Worm (Caenorhabditis elegans) whole organism, midembryonic: ENCODE results near the gene cyp-34A8.

ENCODE experiments used
- T22C8.4 ChIP-seq: fragments of 200-800 bp; sonication (Bioruptor generic); IDR thresholded peaks from 2 replicates; pipeline ENCODE4 v1.3.6; 2022; ENCODE audit warnings: missing genetic modification characterization, missing compliant biosample characterization
- cog-1 ChIP-seq: sonication (generic microtip); optimal IDR thresholded peaks from 2 replicates; lab custom pipeline; 2016; ENCODE audit warnings: missing genetic modification characterization, missing compliant biosample characterization
- flt-1 ChIP-seq: fragments of 200-800 bp; sonication (Bioruptor generic); IDR thresholded peaks from 2 replicates; pipeline ENCODE4 v1.3.6; 2022; ENCODE audit warnings: missing genetic modification characterization, missing compliant biosample characterization
- klf-2 ChIP-seq: fragments of 200-800 bp; sonication (Bioruptor generic); conservative IDR thresholded peaks from 2 replicates; pipeline ENCODE4 v1.3.6; 2022; ENCODE audit warnings: missing genetic modification reagents, missing genetic modification characterization, missing compliant biosample characterization
- med-1 ChIP-seq: sonication (generic microtip); optimal IDR thresholded peaks from 2 replicates; lab custom pipeline; 2017; ENCODE audit warnings: missing genetic modification characterization, mild to moderate bottlenecking, missing compliant biosample characterization, antibody characterized with exemption, missing genetic modification reagents; ENCODE audit not compliant: insufficient read depth
- ref-1 ChIP-seq: fragments of 200-800 bp; sonication (Bioruptor generic); conservative IDR thresholded peaks from 2 replicates; pipeline ENCODE4 v1.3.6; 2022; ENCODE audit warnings: missing genetic modification reagents, missing genetic modification characterization, missing compliant biosample characterization
- tab-1 ChIP-seq: fragments of 200-800 bp; sonication (Bioruptor generic); IDR thresholded peaks from 2 replicates; pipeline ENCODE4 v1.3.6; 2022; ENCODE audit warnings: missing genetic modification characterization, missing compliant biosample characterization
- ztf-23 ChIP-seq: fragments of 200-800 bp; sonication (Bioruptor generic); IDR thresholded peaks from 2 replicates; pipeline ENCODE4 v1.3.6; 2022; ENCODE audit warnings: missing genetic modification reagents, missing genetic modification characterization, missing compliant biosample characterization
- ztf-29 ChIP-seq: fragments of 200-800 bp; sonication (Bioruptor generic); IDR thresholded peaks from 2 replicates; pipeline ENCODE4 v1.3.6; 2022; ENCODE audit warnings: missing genetic modification reagents, missing genetic modification characterization, missing compliant biosample characterization

The cyp-34A8 gene

DNA sequence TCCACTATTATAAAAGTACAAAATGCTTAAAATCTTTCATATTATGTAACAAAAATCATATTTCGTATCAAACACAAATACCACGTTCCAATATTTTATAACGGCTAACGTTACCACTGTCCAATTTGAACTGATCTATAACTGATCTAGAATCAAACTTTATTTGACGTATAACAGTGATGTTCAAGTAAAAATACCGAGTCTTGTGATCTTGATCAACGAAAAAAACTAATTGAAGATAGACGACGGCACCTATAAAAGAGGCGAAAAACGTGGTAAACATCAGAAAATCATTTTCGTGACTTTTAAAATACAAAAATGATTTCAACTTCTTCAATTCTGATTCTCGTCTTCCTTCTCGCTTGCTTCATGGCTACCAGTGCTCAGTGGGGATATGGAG, 20.0 kb upstream of the cyp-34A8 start, which contains the start of gene nlp-28:
nlp-28 (plus strand) TSS at position 285 of the 400 bp plus-strand sequence.
- no peak for TF ChIP-seq tab-1 (GFP tag; lab: Robert Waterston, UW)
- TF ChIP-seq flt-1 (GFP tag; lab: Robert Waterston, UW): no peak
- no peak for TF ChIP-seq ztf-29 (GFP tag; lab: Robert Waterston, UW)
- no peak for TF ChIP-seq ref-1 (GFP tag; lab: Robert Waterston, UW)
- TF ChIP-seq klf-2 (GFP tag; lab: Robert Waterston, UW): no peak
- TF ChIP-seq med-1 (GFP tag; lab: Kevin White, UChicago): no peak
- no peak for TF ChIP-seq ztf-23 (GFP tag; lab: Robert Waterston, UW)
- no peak for TF ChIP-seq T22C8.4 (GFP tag; lab: Robert Waterston, UW)
- no peak for TF ChIP-seq cog-1 (tag; lab: Kevin White, UChicago)

ce11 chrV:3985104-3985503, 17.5 kb upstream of the cyp-34A8 start:
- TF ChIP-seq T22C8.4 (GFP tag; lab: Robert Waterston, UW) (no peak), klf-2 (GFP tag; lab: Robert Waterston, UW) (no peak)

DNA sequence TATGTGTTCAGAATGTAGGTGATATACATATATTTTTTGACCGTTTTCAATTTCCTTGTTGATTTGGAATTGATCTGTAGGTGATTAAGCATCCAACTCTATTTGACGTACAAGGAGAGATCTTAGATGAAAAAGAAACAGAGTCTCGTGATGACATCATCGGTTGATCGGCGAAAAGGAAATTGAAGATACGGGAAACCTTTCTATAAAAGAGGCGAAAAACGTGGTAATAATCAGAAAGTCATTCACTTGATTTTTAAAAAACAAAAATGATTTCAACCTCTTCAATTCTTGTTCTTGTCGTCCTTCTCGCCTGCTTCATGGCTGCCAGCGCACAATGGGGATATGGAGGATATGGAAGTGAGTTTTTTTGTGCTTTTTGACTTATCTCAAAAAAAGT, 16.6 kb upstream of the cyp-34A8 start, which contains the start of gene nlp-29:
nlp-29 (plus strand) TSS at position 248 of the 400 bp plus-strand sequence.
- TF ChIP-seq flt-1 (GFP tag; lab: Robert Waterston, UW) (no peak), med-1 (GFP tag; lab: Kevin White, UChicago) (no peak), cog-1 (tag; lab: Kevin White, UChicago) (no peak), ztf-23 (GFP tag; lab: Robert Waterston, UW) (no peak), klf-2 (GFP tag; lab: Robert Waterston, UW) (no peak), ref-1 (GFP tag; lab: Robert Waterston, UW) (no peak), ztf-29 (GFP tag; lab: Robert Waterston, UW) (no peak), T22C8.4 (GFP tag; lab: Robert Waterston, UW) (no peak), tab-1 (GFP tag; lab: Robert Waterston, UW) (no peak)

DNA sequence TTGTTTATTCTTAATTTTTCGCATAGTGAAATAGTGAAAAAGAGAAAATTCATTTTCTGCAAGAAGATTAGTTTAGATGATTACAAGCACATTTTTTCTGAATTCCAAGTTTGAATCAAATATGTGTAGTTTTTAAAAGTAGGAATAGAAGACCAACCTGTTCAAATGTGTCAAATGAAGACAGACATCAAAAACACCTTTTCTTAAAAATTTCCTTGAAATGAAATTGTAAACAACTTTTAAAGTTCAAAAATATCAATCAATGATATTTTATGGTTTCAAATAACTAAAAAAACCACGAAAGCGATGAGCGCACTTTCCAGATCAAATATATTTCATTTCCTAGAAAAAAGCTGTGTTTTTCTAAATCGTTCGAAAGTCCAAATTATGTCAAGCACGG, 14.1 kb upstream of the cyp-34A8 start, which contains the start of gene nlp-30:
nlp-30 (plus strand) TSS at position 301 of the 400 bp plus-strand sequence.
- TF ChIP-seq ztf-23 (GFP tag; lab: Robert Waterston, UW): no peak

DNA sequence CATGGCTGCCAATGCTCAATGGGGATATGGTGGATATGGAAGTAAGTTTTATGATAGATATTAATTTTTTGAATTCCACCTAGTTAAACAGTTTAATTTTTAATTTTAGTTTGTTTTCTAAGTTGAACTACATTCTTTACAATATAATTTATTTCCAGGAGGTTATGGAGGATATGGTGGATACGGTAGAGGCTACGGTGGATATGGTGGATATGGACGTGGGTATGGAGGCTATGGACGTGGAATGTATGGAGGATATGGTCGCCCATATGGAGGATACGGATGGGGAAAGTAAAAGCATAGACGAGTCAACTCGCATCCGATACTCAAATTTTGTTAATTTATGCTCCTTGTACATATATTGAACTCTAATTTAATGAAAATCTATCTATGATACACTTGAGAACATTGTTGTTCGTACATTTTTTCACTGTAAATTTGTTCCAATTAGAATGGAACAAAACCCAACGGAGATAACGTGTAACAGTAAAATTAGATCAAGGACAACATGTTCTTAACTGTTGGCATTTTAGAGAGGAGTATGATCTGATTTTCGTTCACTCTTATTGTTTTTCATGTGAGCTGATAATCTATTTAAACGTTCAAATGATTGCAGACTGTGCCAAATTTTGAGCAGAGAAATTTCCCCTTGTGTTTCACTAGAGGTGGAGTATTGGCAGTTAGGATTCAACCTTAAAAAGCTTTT, 12.8 kb upstream of the cyp-34A8 start:
- TF ChIP-seq T22C8.4 (GFP tag; lab: Robert Waterston, UW) (no peak), tab-1 (GFP tag; lab: Robert Waterston, UW) (no peak), med-1 (GFP tag; lab: Kevin White, UChicago) (no peak), cog-1 (tag; lab: Kevin White, UChicago) (no peak), klf-2 (GFP tag; lab: Robert Waterston, UW) (no peak), ref-1 (GFP tag; lab: Robert Waterston, UW) (no peak)

ce11 chrV:3979819-3980218, 12.2 kb upstream of the cyp-34A8 start, which contains the start of gene nlp-31:
nlp-31 (plus strand) TSS chrV:3980055.
- no peak for TF ChIP-seq ztf-23 (GFP tag; lab: Robert Waterston, UW)
- TF ChIP-seq klf-2 (GFP tag; lab: Robert Waterston, UW): no peak
- TF ChIP-seq cog-1 (tag; lab: Kevin White, UChicago): no peak
- no peak for TF ChIP-seq med-1 (GFP tag; lab: Kevin White, UChicago)
- TF ChIP-seq ref-1 (GFP tag; lab: Robert Waterston, UW): no peak
- TF ChIP-seq flt-1 (GFP tag; lab: Robert Waterston, UW): no peak
- TF ChIP-seq ztf-29 (GFP tag; lab: Robert Waterston, UW): no peak
- no peak for TF ChIP-seq T22C8.4 (GFP tag; lab: Robert Waterston, UW)
- no peak for TF ChIP-seq tab-1 (GFP tag; lab: Robert Waterston, UW)

- no peak for TF ChIP-seq tab-1 (GFP tag; lab: Robert Waterston, UW)
- TF ChIP-seq med-1 (GFP tag; lab: Kevin White, UChicago): no peak
- TF ChIP-seq ref-1 (GFP tag; lab: Robert Waterston, UW): no peak
- TF ChIP-seq ztf-23 (GFP tag; lab: Robert Waterston, UW): no peak
- no peak for TF ChIP-seq T22C8.4 (GFP tag; lab: Robert Waterston, UW)
- no peak for TF ChIP-seq ztf-29 (GFP tag; lab: Robert Waterston, UW)
- no peak for TF ChIP-seq flt-1 (GFP tag; lab: Robert Waterston, UW)
- no peak for TF ChIP-seq klf-2 (GFP tag; lab: Robert Waterston, UW)
- no peak for TF ChIP-seq cog-1 (tag; lab: Kevin White, UChicago)
Measured at ce11 chrV:3979053-3979452, 11.4 kb upstream of the cyp-34A8 start, which contains the start of gene nlp-34. nlp-34 (minus strand) TSS chrV:3979134.

DNA sequence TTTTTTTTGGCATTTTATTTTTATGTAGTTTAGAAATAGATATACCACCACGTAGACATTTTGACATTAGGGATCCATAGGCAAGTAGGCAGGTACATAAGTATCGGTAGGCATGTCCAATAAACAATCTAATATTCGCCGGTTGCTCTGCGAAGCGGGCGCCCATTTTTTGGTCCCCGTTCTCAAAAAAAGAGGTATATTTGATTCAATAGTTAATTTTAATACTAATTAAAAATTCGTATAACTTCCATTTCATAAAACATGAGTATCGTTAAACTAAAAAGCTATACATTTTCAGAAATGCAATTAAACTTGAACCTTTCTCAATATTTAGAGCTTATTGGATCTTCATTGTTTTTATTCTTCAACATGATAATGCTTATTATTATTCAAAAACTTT, 9.3 kb upstream of the cyp-34A8 start, which contains the start of gene str-83:
str-83 (plus strand) TSS at position 301 of the 400 bp plus-strand sequence.
- TF ChIP-seq ztf-23 (GFP tag; lab: Robert Waterston, UW) (no peak), klf-2 (GFP tag; lab: Robert Waterston, UW) (no peak), tab-1 (GFP tag; lab: Robert Waterston, UW) (no peak), ztf-29 (GFP tag; lab: Robert Waterston, UW) (no peak), T22C8.4 (GFP tag; lab: Robert Waterston, UW) (no peak), ref-1 (GFP tag; lab: Robert Waterston, UW) (no peak), flt-1 (GFP tag; lab: Robert Waterston, UW) (no peak), med-1 (GFP tag; lab: Kevin White, UChicago) (no peak), cog-1 (tag; lab: Kevin White, UChicago) (no peak)

DNA sequence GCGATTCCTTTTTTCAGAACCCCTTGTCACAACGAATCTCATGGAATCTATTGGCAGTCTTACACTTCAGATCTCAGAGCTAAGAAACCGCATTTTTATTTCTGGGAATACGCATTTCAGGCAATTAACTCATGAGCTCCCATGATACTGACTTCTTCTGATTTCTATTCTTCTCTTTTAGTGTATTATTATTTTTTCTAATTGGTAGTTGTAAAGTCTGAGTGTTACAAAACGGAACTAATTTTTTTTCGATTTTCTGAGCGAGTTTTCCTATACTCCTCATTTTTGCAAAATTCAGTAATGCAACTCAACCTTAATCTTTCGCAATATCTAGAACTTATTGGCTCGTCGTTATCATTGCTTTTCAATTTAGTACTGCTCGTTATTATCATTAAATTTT, 6.7 kb upstream of the cyp-34A8 start, which contains the start of gene str-82:
str-82 (plus strand) TSS at position 301 of the 400 bp plus-strand sequence.
- TF ChIP-seq T22C8.4 (GFP tag; lab: Robert Waterston, UW): no peak
